Fruit fly (Drosophila melanogaster) whole organism, embryonic: ENCODE data around the gene CG17191.

Experiments used
- Ada2b ChIP-seq: fragments of 200-800 bp; sonication (Bioruptor generic); IDR thresholded peaks from 2 replicates; pipeline ENCODE4 v1.3.6; 2022; ENCODE audit warnings: missing biosample characterization, missing genetic modification characterization
- Aef1 ChIP-seq: fragments of 200-800 bp; sonication (Bioruptor generic); IDR thresholded peaks from 3 replicates; pipeline ENCODE4 v1.3.6; 2022; ENCODE audit warnings: missing biosample characterization, missing genetic modification characterization
- CG12071 ChIP-seq: fragments of 200-800 bp; sonication (Bioruptor generic); optimal IDR thresholded peaks from 3 replicates; lab custom pipeline; 2018; ENCODE audit warnings: missing biosample characterization, mild to moderate bottlenecking, missing genetic modification characterization
- CG12219 ChIP-seq: fragments of 200-800 bp; sonication (Bioruptor generic); optimal IDR thresholded peaks from 3 replicates; lab custom pipeline; 2018; ENCODE audit warnings: missing biosample characterization, mild to moderate bottlenecking, missing genetic modification characterization
- CG1233 ChIP-seq: fragments of 200-800 bp; sonication (Bioruptor generic); optimal IDR thresholded peaks from 4 replicates; lab custom pipeline; 2018; ENCODE audit warnings: missing biosample characterization, mild to moderate bottlenecking, missing genetic modification characterization
- CG12744 ChIP-seq: fragments of 200-800 bp; sonication (Bioruptor generic); optimal IDR thresholded peaks from 2 replicates; lab custom pipeline; 2016; ENCODE audit warnings: missing biosample characterization, missing genetic modification characterization
- CG17802 ChIP-seq: fragments of 200-800 bp; sonication (Bioruptor generic); optimal IDR thresholded peaks from 2 replicates; lab custom pipeline; 2018; ENCODE audit warnings: missing biosample characterization, mild to moderate bottlenecking, missing genetic modification characterization, moderate library complexity
- CG18476 ChIP-seq: fragments of 200-800 bp; sonication (Bioruptor generic); optimal IDR thresholded peaks from 2 replicates; lab custom pipeline; 2016; ENCODE audit warnings: missing biosample characterization, mild to moderate bottlenecking, missing genetic modification characterization
- CG18599 ChIP-seq: fragments of 200-800 bp; sonication (Bioruptor generic); optimal IDR thresholded peaks from 3 replicates; lab custom pipeline; 2017; ENCODE audit warnings: missing biosample characterization, missing genetic modification characterization, mild to moderate bottlenecking, moderate library complexity, missing genetic modification reagents
- CG2199 ChIP-seq: fragments of 200-800 bp; sonication (Bioruptor generic); IDR thresholded peaks from 3 replicates; pipeline ENCODE4 v1.3.6; 2022; ENCODE audit warnings: missing biosample characterization, missing genetic modification characterization
- CG34376 ChIP-seq: fragments of 200-800 bp; sonication (Bioruptor generic); optimal IDR thresholded peaks from 2 replicates; lab custom pipeline; 2018; ENCODE audit warnings: missing biosample characterization, mild to moderate bottlenecking, missing genetic modification characterization
- CG4707 ChIP-seq: fragments of 200-800 bp; sonication (Bioruptor generic); optimal IDR thresholded peaks from 2 replicates; lab custom pipeline; 2018; ENCODE audit warnings: missing biosample characterization, mild to moderate bottlenecking, missing genetic modification characterization, moderate library complexity
- CG6765 ChIP-seq: fragments of 200-800 bp; sonication (Bioruptor generic); optimal IDR thresholded peaks from 3 replicates; lab custom pipeline; 2017; ENCODE audit warnings: missing biosample characterization, mild to moderate bottlenecking, missing genetic modification characterization
- CG6813 ChIP-seq: fragments of 200-800 bp; sonication (Bioruptor generic); optimal IDR thresholded peaks from 2 replicates; lab custom pipeline; 2017; ENCODE audit warnings: missing biosample characterization, missing genetic modification characterization, mild to moderate bottlenecking, moderate library complexity, missing genetic modification reagents
- CG7357 ChIP-seq: fragments of 200-800 bp; sonication (Bioruptor generic); IDR thresholded peaks from 3 replicates; pipeline ENCODE4 v1.3.6; 2022; ENCODE audit warnings: missing biosample characterization, missing genetic modification characterization
- CG7963 ChIP-seq: fragments of 200-800 bp; sonication (Bioruptor generic); IDR thresholded peaks from 3 replicates; pipeline ENCODE4 v1.3.6; 2022; ENCODE audit warnings: missing biosample characterization, missing genetic modification characterization; ENCODE audit not compliant: partially characterized antibody
- Chrac-16 ChIP-seq: fragments of 200-800 bp; sonication (Bioruptor generic); optimal IDR thresholded peaks from 3 replicates; lab custom pipeline; 2016; ENCODE audit warnings: missing biosample characterization, missing genetic modification characterization
- Dfd ChIP-seq, 2 experiments: fragments of >200 bp; optimal IDR thresholded peaks; 2 replicates each; lab custom pipeline; 2017; ENCODE audit warnings: missing biosample characterization in 2 of 2, missing genetic modification characterization in 2 of 2
- Doc2 ChIP-seq: fragments of 200-800 bp; sonication (Bioruptor generic); IDR thresholded peaks from 2 replicates; pipeline ENCODE4 v1.3.6; 2022; ENCODE audit warnings: missing biosample characterization, missing genetic modification characterization
- Ets97D ChIP-seq: fragments of 200-800 bp; sonication (Bioruptor generic); optimal IDR thresholded peaks from 3 replicates; lab custom pipeline; 2016; ENCODE audit warnings: missing biosample characterization, missing genetic modification characterization
- HHEX ChIP-seq: fragments of 200-800 bp; sonication (Bioruptor generic); optimal IDR thresholded peaks from 3 replicates; lab custom pipeline; 2017; ENCODE audit warnings: missing biosample characterization, mild to moderate bottlenecking, missing genetic modification characterization, missing genetic modification reagents
- Meics ChIP-seq: fragments of 200-800 bp; sonication (Bioruptor generic); optimal IDR thresholded peaks from 2 replicates; lab custom pipeline; 2017; ENCODE audit warnings: missing biosample characterization, mild to moderate bottlenecking, missing genetic modification characterization
- PHDP ChIP-seq: fragments of 200-800 bp; sonication (Bioruptor generic); optimal IDR thresholded peaks from 3 replicates; lab custom pipeline; 2018; ENCODE audit warnings: missing biosample characterization, mild to moderate bottlenecking, missing genetic modification characterization, moderate library complexity
- Sin3A ChIP-seq: fragments of >200 bp; optimal IDR thresholded peaks from 2 replicates; lab custom pipeline; 2018
- Tbp ChIP-seq: fragments of >200 bp; optimal IDR thresholded peaks from 2 replicates; lab custom pipeline; 2018; ENCODE audit warnings: missing biosample characterization, missing genetic modification characterization
- Trl ChIP-seq, 3 experiments: fragments of >200 bp in 2 of 3; fragments of 200-800 bp in 1 of 3; sonication (Bioruptor generic) in 1 of 3; optimal IDR thresholded peaks; 2 replicates in 1 of 3; 3 replicates in 2 of 3; lab custom pipeline; 2016 to 2017; ENCODE audit warnings: missing biosample characterization in 1 of 3, missing genetic modification characterization in 1 of 3
- ase ChIP-seq: fragments of 200-800 bp; sonication (Bioruptor generic); IDR thresholded peaks from 3 replicates; pipeline ENCODE4 v1.3.6; 2022; ENCODE audit warnings: missing biosample characterization, missing genetic modification characterization
- cas ChIP-seq: fragments of 200-800 bp; sonication (Bioruptor generic); IDR thresholded peaks from 2 replicates; pipeline ENCODE4 v1.3.6; 2022; ENCODE audit warnings: missing biosample characterization, missing genetic modification characterization
- caup ChIP-seq: fragments of 200-800 bp; sonication (Bioruptor generic); optimal IDR thresholded peaks from 3 replicates; lab custom pipeline; 2017; ENCODE audit warnings: missing biosample characterization, mild to moderate bottlenecking, missing genetic modification characterization, moderate library complexity; ENCODE audit not compliant: severe bottlenecking
- ci ChIP-seq: fragments of 200-800 bp; sonication (Bioruptor generic); IDR thresholded peaks from 3 replicates; pipeline ENCODE4 v1.3.6; 2022; ENCODE audit warnings: missing biosample characterization, missing genetic modification characterization
- crc ChIP-seq: fragments of 200-800 bp; sonication (Bioruptor generic); optimal IDR thresholded peaks from 2 replicates; lab custom pipeline; 2016; ENCODE audit warnings: missing biosample characterization, missing genetic modification characterization
- kni ChIP-seq: fragments of 200-800 bp; sonication (Bioruptor generic); optimal IDR thresholded peaks from 3 replicates; lab custom pipeline; 2017; ENCODE audit warnings: mild to moderate bottlenecking, missing biosample characterization, missing genetic modification reagents, missing genetic modification characterization
- knrl ChIP-seq: fragments of 200-800 bp; sonication (Bioruptor generic); IDR thresholded peaks from 3 replicates; pipeline ENCODE4 v1.3.6; 2022; ENCODE audit warnings: missing biosample characterization, missing genetic modification characterization; ENCODE audit not compliant: partially characterized antibody
- lab ChIP-seq: fragments of 200-800 bp; sonication (Bioruptor generic); optimal IDR thresholded peaks from 3 replicates; lab custom pipeline; 2017; ENCODE audit warnings: missing biosample characterization, missing genetic modification characterization, mild to moderate bottlenecking, moderate library complexity, missing genetic modification reagents
- pros ChIP-seq: fragments of 200-800 bp; sonication (Bioruptor generic); optimal IDR thresholded peaks from 3 replicates; lab custom pipeline; 2019; ENCODE audit warnings: missing biosample characterization, mild to moderate bottlenecking, missing genetic modification characterization, moderate library complexity
- ranshi ChIP-seq: fragments of 200-800 bp; sonication (Bioruptor generic); IDR thresholded peaks from 2 replicates; pipeline ENCODE4 v1.3.6; 2022; ENCODE audit warnings: missing biosample characterization, missing genetic modification characterization
- schlank ChIP-seq: fragments of 200-800 bp; sonication (Bioruptor generic); optimal IDR thresholded peaks from 2 replicates; lab custom pipeline; 2018; ENCODE audit warnings: missing biosample characterization, mild to moderate bottlenecking, missing genetic modification characterization
- scrt ChIP-seq: fragments of 200-800 bp; sonication (Bioruptor generic); optimal IDR thresholded peaks from 2 replicates; lab custom pipeline; 2018; ENCODE audit warnings: missing biosample characterization, mild to moderate bottlenecking, missing genetic modification characterization, moderate library complexity
- sens ChIP-seq: fragments of 200-800 bp; sonication (Bioruptor generic); peaks from one replicate; lab custom pipeline; 2016; ENCODE audit warnings: missing biosample characterization, missing genetic modification characterization
- twi ChIP-seq: fragments of 200-800 bp; optimal IDR thresholded peaks from 2 replicates; lab custom pipeline; 2019; ENCODE audit warnings: missing biosample characterization, mild to moderate bottlenecking, missing genetic modification characterization, moderate library complexity
- wek ChIP-seq: fragments of 200-800 bp; sonication (Bioruptor generic); optimal IDR thresholded peaks from 3 replicates; lab custom pipeline; 2018; ENCODE audit warnings: missing biosample characterization, mild to moderate bottlenecking, missing genetic modification characterization, moderate library complexity
- z ChIP-seq: fragments of 200-800 bp; sonication (Bioruptor generic); IDR thresholded peaks from 3 replicates; pipeline ENCODE4 v1.3.6; 2022; ENCODE audit warnings: missing biosample characterization, missing genetic modification characterization
- zfh1 ChIP-seq: fragments of 200-800 bp; sonication (Bioruptor generic); IDR thresholded peaks from 3 replicates; pipeline ENCODE4 v1.3.6; 2022; ENCODE audit warnings: missing biosample characterization, missing genetic modification characterization

Gene CG17191

dm6 chr3R:27067362-27067761 is 47.8 kb upstream of the CG17191 start (continued):
- peak; percentile 46 for TF ChIP-seq CG6813 (GFP tag; lab: Kevin White, UChicago)
- no peak for TF ChIP-seq zfh1
- peak; percentile 11 for TF ChIP-seq HHEX
- no peak for TF ChIP-seq CG2199 (GFP tag; lab: Robert Waterston, UW)
- TF ChIP-seq CG12071: peak; percentile 24
- peak; percentile 9 for TF ChIP-seq wek (GFP tag; lab: Kevin White, UChicago)
- peak; percentile 59 for TF ChIP-seq CG18599 (GFP tag; lab: Kevin White, UChicago)
- TF ChIP-seq sens (GFP tag; lab: Kevin White, UChicago): peak; percentile 85
- peak; percentile 3 for TF ChIP-seq CG1233 (GFP tag; lab: Kevin White, UChicago)
- TF ChIP-seq z (GFP tag; lab: Robert Waterston, UW): no peak
- no peak for TF ChIP-seq CG4707 (GFP tag; lab: Kevin White, UChicago)
- TF ChIP-seq CG12744 (GFP tag; lab: Kevin White, UChicago): no peak
- peak; percentile 73 for TF ChIP-seq lab (GFP tag; lab: Kevin White, UChicago)
- peak; percentile 1 to 39 for TF ChIP-seq Trl (optimal IDR thresholded peaks at IDR 0.05; lab: Kevin White, UChicago)
- no peak for TF ChIP-seq Trl (GFP tag; optimal IDR thresholded peaks at IDR 0.05; lab: Kevin White, UChicago)
- TF ChIP-seq Aef1 (GFP tag; lab: Robert Waterston, UW): no peak
- peak; percentile 5 for TF ChIP-seq kni (GFP tag; lab: Kevin White, UChicago)
- TF ChIP-seq ci: 0 out of 3 replicates have a peak, but pooled peaks have one; percentile 56
- no peak for TF ChIP-seq crc (GFP tag; lab: Kevin White, UChicago)
- peak; percentile 17 for TF ChIP-seq Meics (GFP tag; lab: Kevin White, UChicago)
- TF ChIP-seq, all 482 proteins: peak for 29

DNA sequence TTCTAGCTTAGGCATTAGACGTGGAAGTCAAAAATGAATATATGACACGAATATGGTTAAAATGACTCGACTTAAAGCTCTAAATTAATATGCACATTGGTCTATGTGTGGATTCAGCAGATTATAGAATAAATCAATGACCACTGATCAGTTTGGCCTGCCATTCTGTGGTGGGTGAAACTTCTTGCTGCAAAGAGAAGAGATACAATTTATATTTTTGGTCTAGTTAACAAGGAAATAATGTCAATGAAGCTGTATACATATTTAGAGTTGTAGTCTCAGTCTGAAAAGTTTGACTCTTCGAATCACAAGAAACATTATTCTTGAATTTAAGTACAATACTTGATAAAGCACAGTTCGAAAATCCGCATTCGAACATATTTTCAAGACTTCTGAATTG is 45.6 kb upstream of the CG17191 start, which contains the start of gene CG43935:
CG43935 (plus strand) TSS at position 301 of the 400 bp plus-strand sequence.
- no peak for TF ChIP-seq twi (tag; lab: Kevin White, UChicago)
- TF ChIP-seq CG7357: no peak
- no peak for TF ChIP-seq CG12219 (GFP tag; lab: Kevin White, UChicago)
- no peak for TF ChIP-seq CG6765 (GFP tag; lab: Kevin White, UChicago)
- TF ChIP-seq crc (GFP tag; lab: Kevin White, UChicago): no peak
- TF ChIP-seq Sin3A (lab: Kevin White, UChicago): no peak
- TF ChIP-seq Tbp: no peak
- no peak for TF ChIP-seq Dfd (GFP tag; optimal IDR thresholded peaks at IDR 0.05; lab: Kevin White, UChicago)
- no peak for TF ChIP-seq PHDP

DNA sequence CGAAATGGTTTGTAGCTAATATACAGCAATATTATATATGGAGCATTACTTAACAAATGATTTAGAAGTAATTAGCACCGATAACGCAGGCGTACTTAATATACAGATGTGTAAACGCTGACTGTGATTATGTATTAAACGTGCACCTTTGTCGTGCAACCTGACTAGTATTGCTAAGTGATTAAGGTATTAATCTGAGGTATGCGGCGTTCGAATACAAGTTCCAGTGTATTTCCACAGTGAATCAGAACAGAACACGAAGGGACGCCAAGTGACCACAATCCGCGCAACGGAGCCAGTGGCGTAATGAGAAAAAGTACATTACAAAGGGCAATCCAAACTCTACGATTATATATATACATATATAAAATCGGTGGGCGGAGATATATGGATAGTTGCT is 44.5 kb upstream of the CG17191 start, which contains the start of gene Nep5:
Nep5 (minus strand) TSS at position 101 of the 400 bp plus-strand sequence.
- TF ChIP-seq Chrac-16 (GFP tag; lab: Kevin White, UChicago) (no peak), pros (GFP tag; lab: Kevin White, UChicago) (no peak), Ets97D (GFP tag; lab: Kevin White, UChicago) (no peak), CG7963 (GFP tag; lab: Robert Waterston, UW) (no peak), CG18476 (GFP tag; lab: Kevin White, UChicago) (no peak), Ada2b (no peak), caup (GFP tag; lab: Kevin White, UChicago) (no peak), CG17802 (tag; lab: Kevin White, UChicago) (no peak), ase (no peak), CG34376 (GFP tag; lab: Kevin White, UChicago) (no peak), CG7357 (no peak), knrl (GFP tag; lab: Robert Waterston, UW) (no peak), Doc2 (no peak), ranshi (GFP tag; lab: Robert Waterston, UW) (no peak), cas (GFP tag; lab: Robert Waterston, UW) (no peak), schlank (tag; lab: Kevin White, UChicago) (no peak), scrt (GFP tag; lab: Kevin White, UChicago) (no peak)
